Worm (Caenorhabditis elegans): ENCODE data around the gene bath-23.

DNA sequence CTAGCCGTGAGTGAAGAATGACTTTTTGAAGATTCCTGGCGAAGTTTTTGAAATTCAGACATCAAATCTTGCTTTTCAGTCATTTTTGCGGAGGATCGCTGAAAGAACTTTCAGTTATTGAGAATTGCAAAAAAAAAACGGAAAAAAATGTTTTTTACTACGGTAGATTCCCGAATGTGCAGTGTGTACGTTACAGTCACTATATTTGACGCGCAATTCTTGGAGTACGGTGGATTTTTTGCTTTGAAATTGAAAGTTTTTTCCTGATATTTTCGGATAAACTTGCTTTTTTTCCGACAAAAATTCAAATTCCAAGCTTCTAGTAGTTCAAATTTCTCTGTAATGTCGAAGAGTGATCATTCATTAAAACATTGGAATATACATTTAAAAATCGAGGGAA, 29.1 kb upstream of the bath-23 start, which contains the start of gene F14D2.11:
- TF ChIP-seq ama-1 (optimal IDR thresholded peaks at IDR 0.05): no peak
- no peak for TF ChIP-seq pes-1 (GFP tag; IDR thresholded peaks at IDR 0.05)
